Worm (Caenorhabditis elegans) whole organism, early embryonic: ENCODE measurements around the gene marc-2.

Experiments used
- B0310.2 ChIP-seq: sonication (generic microtip); optimal IDR thresholded peaks from 2 replicates; lab custom pipeline; 2016; ENCODE audit warnings: mild to moderate bottlenecking, missing genetic modification characterization, missing compliant biosample characterization
- F13C5.2 ChIP-seq: sonication (generic microtip); optimal IDR thresholded peaks from 2 replicates; lab custom pipeline; 2017; ENCODE audit warnings: mild to moderate bottlenecking, missing genetic modification characterization, inconsistent platforms, missing compliant biosample characterization
- ama-1 ChIP-seq: fragments of 150-350 bp; optimal IDR thresholded peaks from 2 replicates; lab custom pipeline; 2014
- ceh-13 ChIP-seq: fragments of 200-800 bp; sonication (Bioruptor generic); optimal IDR thresholded peaks from 2 replicates; lab custom pipeline; 2018; ENCODE audit warnings: mild to moderate bottlenecking, missing genetic modification characterization, missing compliant biosample characterization
- ceh-36 ChIP-seq: sonication (generic microtip); optimal IDR thresholded peaks from 2 replicates; lab custom pipeline; 2016; ENCODE audit warnings: missing genetic modification characterization, inconsistent platforms, missing compliant biosample characterization
- ets-7 ChIP-seq: sonication (generic microtip); optimal IDR thresholded peaks from 2 replicates; lab custom pipeline; 2016; ENCODE audit warnings: missing genotype, missing genetic modification characterization, missing compliant biosample characterization
- hnd-1 ChIP-seq: sonication (generic microtip); optimal IDR thresholded peaks from 2 replicates; lab custom pipeline; 2016; ENCODE audit warnings: missing genetic modification characterization, missing compliant biosample characterization
- pes-1 ChIP-seq: fragments of 200-800 bp; sonication (Bioruptor generic); IDR thresholded peaks from 2 replicates; pipeline ENCODE4 v1.3.6; 2022; ENCODE audit warnings: missing genetic modification reagents, missing genetic modification characterization, missing compliant biosample characterization
- sea-1 ChIP-seq: fragments of 200-800 bp; sonication (Bioruptor generic); conservative IDR thresholded peaks from 2 replicates; pipeline ENCODE4 v1.3.6; 2022; ENCODE audit warnings: missing genetic modification characterization, missing compliant biosample characterization
- tbx-11 ChIP-seq: fragments of 200-800 bp; sonication (Bioruptor generic); IDR thresholded peaks from 2 replicates; pipeline ENCODE4 v1.3.6; 2022; ENCODE audit warnings: missing genetic modification characterization, missing compliant biosample characterization
- tbx-37 ChIP-seq: fragments of 200-800 bp; sonication (Bioruptor generic); conservative IDR thresholded peaks from 2 replicates; pipeline ENCODE4 v1.3.6; 2022; ENCODE audit warnings: missing genetic modification reagents, missing genetic modification characterization, missing compliant biosample characterization
- tra-4 ChIP-seq: sonication (generic microtip); optimal IDR thresholded peaks from 2 replicates; lab custom pipeline; 2017; ENCODE audit warnings: missing genetic modification characterization, missing compliant biosample characterization

DNA sequence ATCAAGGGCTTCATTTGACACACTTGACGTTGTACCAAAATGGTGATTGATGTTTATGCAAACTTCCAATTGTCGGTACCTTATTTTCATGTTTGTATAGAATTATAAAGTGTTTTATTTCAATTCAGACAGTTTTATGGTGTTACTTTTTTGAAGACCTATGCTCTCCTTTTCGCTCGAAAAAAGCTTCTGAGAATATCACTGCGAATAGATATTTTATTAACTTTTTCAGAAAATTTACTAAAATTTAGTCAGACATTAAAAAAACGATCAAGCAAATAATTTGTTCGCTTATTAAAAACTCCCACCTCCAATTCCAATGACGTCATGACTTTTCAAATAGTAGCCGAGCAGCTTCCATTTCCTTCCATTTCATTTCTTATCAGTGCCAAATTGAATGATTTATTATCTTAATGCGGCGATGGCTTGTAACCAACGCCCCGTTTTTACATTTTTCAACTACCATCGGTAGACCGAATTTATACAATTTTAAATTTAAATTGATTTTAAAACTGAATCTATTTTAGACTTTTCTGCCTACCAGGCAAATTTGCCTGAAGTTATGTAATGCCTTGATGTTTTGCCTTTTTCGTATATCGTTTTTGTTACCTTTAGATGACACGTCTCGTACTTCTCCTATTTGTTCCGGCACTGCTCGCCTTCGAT is 13.8 kb downstream of the marc-2 start, which contains the start of gene M28.10:
- no peak for TF ChIP-seq pes-1 (GFP tag; lab: Robert Waterston, UW)
- TF ChIP-seq ama-1, result no peak
- TF ChIP-seq F13C5.2 (tag; lab: Kevin White, UChicago), result no peak
- TF ChIP-seq B0310.2 (tag; lab: Kevin White, UChicago), result no peak
- no peak for TF ChIP-seq hnd-1 (tag; lab: Kevin White, UChicago)
- no peak for TF ChIP-seq tra-4 (tag; lab: Kevin White, UChicago)
- TF ChIP-seq ceh-13 (GFP tag; lab: Kevin White, UChicago), result no peak
- no peak for TF ChIP-seq ceh-36 (tag; lab: Kevin White, UChicago)
- TF ChIP-seq sea-1 (GFP tag; lab: Robert Waterston, UW), result no peak
- TF ChIP-seq ets-7 (tag; lab: Kevin White, UChicago), result no peak
- TF ChIP-seq tbx-11 (GFP tag; lab: Robert Waterston, UW), result no peak
- no peak for TF ChIP-seq tbx-37 (GFP tag; lab: Robert Waterston, UW)
